Worm (Caenorhabditis elegans) whole organism, young adult: Measurements from ENCODE around the gene yars-2.
A peak's percentile ranks its signal among the peaks of the same experiment; 100 is the strongest.
"Not testable (repeated sequence)": the region's sequence is repeated elsewhere in the genome, so short reads cannot be mapped to it uniquely, and the experiment has no call there.

Experiments
- B0019.2 ChIP-seq: fragments of 200-800 bp; sonication (Bioruptor generic); conservative IDR thresholded peaks from 2 replicates; pipeline ENCODE4 v1.3.6; 2022; ENCODE audit warnings: missing genetic modification reagents, missing genetic modification characterization, missing compliant biosample characterization
- B0336.3 ChIP-seq: fragments of 200-800 bp; sonication (Bioruptor generic); IDR thresholded peaks from 2 replicates; pipeline ENCODE4 v1.3.6; 2022; ENCODE audit warnings: missing genetic modification characterization, missing compliant biosample characterization
- F10E7.11 ChIP-seq: sonication (generic microtip); optimal IDR thresholded peaks from 2 replicates; lab custom pipeline; 2017; ENCODE audit warnings: mild to moderate bottlenecking, missing genetic modification characterization, moderate library complexity, missing compliant biosample characterization
- Y67H2A.10 ChIP-seq: fragments of 200-800 bp; sonication (Bioruptor generic); conservative IDR thresholded peaks from 2 replicates; pipeline ENCODE4 v1.3.6; 2022; ENCODE audit warnings: missing genetic modification reagents, missing genetic modification characterization, missing compliant biosample characterization
- ama-1 ChIP-seq, 3 experiments: fragments of 150-350 bp in 1 of 3; sonication (generic microtip) in 2 of 3; optimal IDR thresholded peaks; 2 replicates each; lab custom pipeline; 2014 to 2018; ENCODE audit warnings: missing biosample characterization in 2 of 3, missing genetic modification characterization in 2 of 3, missing genetic modification reagents in 2 of 3
- bed-1 ChIP-seq: fragments of 200-800 bp; sonication (Bioruptor generic); IDR thresholded peaks from 2 replicates; pipeline ENCODE4 v1.3.6; 2022; ENCODE audit warnings: missing genetic modification reagents, missing genetic modification characterization, missing compliant biosample characterization
- hlh-12 ChIP-seq: sonication (generic microtip); optimal IDR thresholded peaks from 2 replicates; lab custom pipeline; 2016; ENCODE audit warnings: missing genetic modification characterization, missing compliant biosample characterization
- lin-35 ChIP-seq, 3 experiments: fragments of 150-350 bp in 2 of 3; sonication (generic microtip) in 1 of 3; optimal IDR thresholded peaks; 2 replicates each; lab custom pipeline; 2014 to 2018; ENCODE audit warnings: missing biosample characterization in 3 of 3, missing genetic modification characterization in 3 of 3, missing genetic modification reagents in 3 of 3
- madf-3 ChIP-seq: fragments of 200-800 bp; sonication (Bioruptor generic); IDR thresholded peaks from 2 replicates; pipeline ENCODE4 v1.3.6; 2022; ENCODE audit warnings: missing genetic modification reagents, missing genetic modification characterization, missing compliant biosample characterization
- nfya-1 ChIP-seq: sonication (generic microtip); optimal IDR thresholded peaks from 2 replicates; lab custom pipeline; 2017; ENCODE audit warnings: antibody characterized with exemption, missing compliant biosample characterization, missing genetic modification characterization, borderline replicate concordance; ENCODE audit not compliant: insufficient read depth
- repo-1 ChIP-seq: sonication (generic microtip); optimal IDR thresholded peaks from 2 replicates; lab custom pipeline; 2017; ENCODE audit warnings: mild to moderate bottlenecking, missing genetic modification characterization, missing compliant biosample characterization
- unc-130 ChIP-seq: sonication (generic microtip); optimal IDR thresholded peaks from 2 replicates; lab custom pipeline; 2016; ENCODE audit warnings: missing genetic modification reagents, missing genetic modification characterization, missing compliant biosample characterization
- unc-62 ChIP-seq: fragments of 150-350 bp; optimal IDR thresholded peaks from 2 replicates; lab custom pipeline; 2014; ENCODE audit warnings: missing biosample characterization, missing genetic modification reagents, missing genetic modification characterization
- ztf-3 ChIP-seq: fragments of 200-800 bp; sonication (Bioruptor generic); optimal IDR thresholded peaks from 2 replicates; lab custom pipeline; 2018; ENCODE audit warnings: mild to moderate bottlenecking, missing genetic modification characterization, missing compliant biosample characterization

- TF ChIP-seq ama-1 (optimal IDR thresholded peaks at IDR 0.05; lab: Kevin White, UChicago); ama-1 (GFP tag; optimal IDR thresholded peaks at IDR 0.05; lab: Kevin White, UChicago); lin-35 (GFP tag; optimal IDR thresholded peaks at IDR 0.05; lab: Kevin White, UChicago); repo-1 (tag; lab: Kevin White, UChicago); unc-130 (GFP tag; lab: Kevin White, UChicago); unc-62 (GFP tag; lab: Kevin White, UChicago); F10E7.11 (tag; lab: Kevin White, UChicago); hlh-12; B0336.3 (GFP tag; lab: Robert Waterston, UW); nfya-1; B0019.2; ztf-3 (GFP tag; lab: Kevin White, UChicago): not testable (repeated sequence)
- TF ChIP-seq madf-3 (peak; percentile 90), bed-1 (GFP tag; lab: Robert Waterston, UW) (peak; percentile 95), Y67H2A.10 (GFP tag; lab: Robert Waterston, UW) (peak; percentile 79)
These were observed 8.1 kb upstream of the yars-2 start for ce11 chrIV:4720522-4720921.
